Worm (Caenorhabditis elegans) whole organism, early embryonic: Measurements from ENCODE around the gene Y6G8.5.

ENCODE experiments used
- B0310.2 ChIP-seq: sonication (generic microtip); optimal IDR thresholded peaks from 2 replicates; lab custom pipeline; 2016; ENCODE audit warnings: mild to moderate bottlenecking, missing genetic modification characterization, missing compliant biosample characterization
- F13C5.2 ChIP-seq: sonication (generic microtip); optimal IDR thresholded peaks from 2 replicates; lab custom pipeline; 2017; ENCODE audit warnings: mild to moderate bottlenecking, missing genetic modification characterization, inconsistent platforms, missing compliant biosample characterization
- aly-1 ChIP-seq: sonication (generic microtip); optimal IDR thresholded peaks from 2 replicates; lab custom pipeline; 2016; ENCODE audit warnings: missing genetic modification characterization, missing compliant biosample characterization
- ama-1 ChIP-seq: fragments of 150-350 bp; optimal IDR thresholded peaks from 2 replicates; lab custom pipeline; 2014
- ceh-36 ChIP-seq: sonication (generic microtip); optimal IDR thresholded peaks from 2 replicates; lab custom pipeline; 2016; ENCODE audit warnings: missing genetic modification characterization, inconsistent platforms, missing compliant biosample characterization
- flt-1 ChIP-seq: fragments of 200-800 bp; sonication (Bioruptor generic); IDR thresholded peaks from 2 replicates; pipeline ENCODE4 v1.3.6; 2022; ENCODE audit warnings: missing genetic modification characterization, missing compliant biosample characterization
- hmbx-1 ChIP-seq: sonication (generic microtip); optimal IDR thresholded peaks from 2 replicates; lab custom pipeline; 2016; ENCODE audit warnings: mild to moderate bottlenecking, missing genetic modification characterization, missing compliant biosample characterization
- hmg-4 ChIP-seq: fragments of 200-800 bp; sonication (Bioruptor generic); optimal IDR thresholded peaks from 2 replicates; lab custom pipeline; 2018; ENCODE audit warnings: mild to moderate bottlenecking, missing genetic modification characterization, missing compliant biosample characterization
- hnd-1 ChIP-seq: sonication (generic microtip); optimal IDR thresholded peaks from 2 replicates; lab custom pipeline; 2016; ENCODE audit warnings: missing genetic modification characterization, missing compliant biosample characterization
- scrt-1 ChIP-seq: fragments of 200-800 bp; sonication (Bioruptor generic); IDR thresholded peaks from 2 replicates; pipeline ENCODE4 v1.3.6; 2022; ENCODE audit warnings: missing genetic modification characterization, missing compliant biosample characterization
- sea-1 ChIP-seq: fragments of 200-800 bp; sonication (Bioruptor generic); conservative IDR thresholded peaks from 2 replicates; pipeline ENCODE4 v1.3.6; 2022; ENCODE audit warnings: missing genetic modification characterization, missing compliant biosample characterization
- tbx-11 ChIP-seq: fragments of 200-800 bp; sonication (Bioruptor generic); IDR thresholded peaks from 2 replicates; pipeline ENCODE4 v1.3.6; 2022; ENCODE audit warnings: missing genetic modification characterization, missing compliant biosample characterization

ce11 chrV:17614251-17614650 is 1.3 kb downstream of the Y6G8.5 start, which contains the start of gene Y6G8.14:
- TF ChIP-seq hmbx-1 (tag; lab: Kevin White, UChicago) = no peak
- TF ChIP-seq sea-1 (GFP tag; lab: Robert Waterston, UW) = no peak
- no peak for TF ChIP-seq ama-1 (lab: Kevin White, UChicago)
- TF ChIP-seq hmg-4 (GFP tag; lab: Kevin White, UChicago) = no peak
- TF ChIP-seq flt-1 (GFP tag; lab: Robert Waterston, UW) = no peak
- TF ChIP-seq tbx-11 (GFP tag; lab: Robert Waterston, UW) = no peak
- no peak for TF ChIP-seq F13C5.2 (tag; lab: Kevin White, UChicago)
- no peak for TF ChIP-seq hnd-1 (tag; lab: Kevin White, UChicago)
- TF ChIP-seq aly-1 (tag; lab: Kevin White, UChicago) = no peak
- no peak for TF ChIP-seq B0310.2
- TF ChIP-seq ceh-36 = no peak
- TF ChIP-seq scrt-1 (GFP tag; lab: Robert Waterston, UW) = no peak
